Fruit fly (Drosophila melanogaster) Kc167 (cell line): Measurements from ENCODE around the gene CG14694.

Experiments used
- Myc ChIP-seq: fragments of >200 bp; optimal IDR thresholded peaks from 2 replicates; lab custom pipeline; 2017; ENCODE audit warnings: missing external identifiers
- Sin3A ChIP-seq: fragments of >200 bp; optimal IDR thresholded peaks from 2 replicates; lab custom pipeline; 2018; ENCODE audit warnings: missing external identifiers
- h ChIP-seq: fragments of >200 bp; optimal IDR thresholded peaks from 3 replicates; lab custom pipeline; 2018; ENCODE audit warnings: missing external identifiers
- insv ChIP-seq: fragments of >200 bp; optimal IDR thresholded peaks from 3 replicates; lab custom pipeline; 2018; ENCODE audit warnings: missing external identifiers
- psq ChIP-seq: fragments of >200 bp; optimal IDR thresholded peaks from 2 replicates; lab custom pipeline; 2017; ENCODE audit warnings: missing external identifiers
- ttk ChIP-seq: sonication (Bioruptor generic); optimal IDR thresholded peaks from 2 replicates; lab custom pipeline; 2017; ENCODE audit warnings: missing external identifiers

The CG14694 gene

DNA sequence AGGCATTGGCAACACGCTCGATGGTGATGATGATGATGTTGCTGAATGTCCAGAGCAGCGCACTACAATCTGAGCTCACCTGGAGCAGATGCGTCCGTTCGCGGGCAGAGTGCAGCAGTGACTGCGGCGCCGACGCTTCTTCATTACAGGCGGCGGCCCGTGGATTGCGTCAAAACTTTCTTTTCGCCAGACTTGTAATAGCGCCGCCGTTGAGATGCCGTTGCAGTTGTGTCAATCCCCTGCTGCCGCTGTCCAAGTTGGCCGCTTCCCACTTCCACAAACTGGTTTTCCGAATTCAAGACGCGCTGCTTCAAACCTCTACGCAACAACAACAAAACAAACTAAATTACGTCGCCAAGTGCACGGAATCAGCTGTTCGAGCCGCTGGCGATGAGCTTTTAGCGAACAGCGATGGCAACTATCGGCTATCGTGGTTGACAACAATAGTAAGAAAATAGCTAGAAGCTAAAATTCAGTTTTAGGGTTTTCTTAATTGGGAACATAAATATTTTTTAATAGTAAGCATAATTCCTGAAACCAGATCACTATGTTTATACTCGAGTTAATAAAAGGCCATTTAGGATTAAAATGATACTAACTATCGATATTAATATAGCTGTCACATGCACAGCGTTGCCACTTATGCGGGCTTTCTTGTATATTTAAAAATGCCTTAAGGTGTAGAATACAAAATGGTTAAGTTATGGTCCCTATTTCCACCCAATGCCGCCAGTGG, 22.4 kb upstream of the CG14694 start, which contains the start of gene Tpc1:
Tpc1 (minus strand) TSS at position 365 of the 736 bp plus-strand sequence.
- TF ChIP-seq h (lab: Kevin White, UChicago) (no peak), psq (lab: Kevin White, UChicago) (no peak), ttk (lab: Kevin White, UChicago) (no peak), insv (lab: Kevin White, UChicago) (no peak), Sin3A (lab: Kevin White, UChicago) (no peak), Myc (lab: Kevin White, UChicago) (no peak)

DNA sequence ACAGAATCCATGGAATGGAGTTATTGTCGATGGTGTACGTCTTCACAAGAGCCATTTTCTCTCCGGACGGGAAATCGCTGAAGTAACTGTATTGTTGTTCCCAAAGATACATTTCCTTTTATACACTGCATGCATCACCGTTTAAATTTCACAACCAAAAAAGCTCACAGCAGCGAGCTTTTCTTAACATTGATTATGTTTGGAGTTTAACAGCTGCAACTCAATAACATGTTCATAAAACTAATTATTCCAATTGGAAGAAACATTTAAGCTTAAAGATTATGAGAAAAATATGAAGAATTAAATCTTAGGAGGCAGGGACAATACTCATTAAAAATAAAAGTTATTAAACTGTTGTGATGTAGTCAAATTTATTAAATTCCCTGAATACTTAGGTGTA, 19.6 kb upstream of the CG14694 start, which contains the start of gene CG14695:
CG14695 (minus strand) TSS at position 101 of the 400 bp plus-strand sequence.
- TF ChIP-seq Myc (lab: Kevin White, UChicago) (no peak), ttk (lab: Kevin White, UChicago) (no peak), h (lab: Kevin White, UChicago) (no peak), Sin3A (lab: Kevin White, UChicago) (no peak), insv (lab: Kevin White, UChicago) (no peak), psq (lab: Kevin White, UChicago) (no peak)

DNA sequence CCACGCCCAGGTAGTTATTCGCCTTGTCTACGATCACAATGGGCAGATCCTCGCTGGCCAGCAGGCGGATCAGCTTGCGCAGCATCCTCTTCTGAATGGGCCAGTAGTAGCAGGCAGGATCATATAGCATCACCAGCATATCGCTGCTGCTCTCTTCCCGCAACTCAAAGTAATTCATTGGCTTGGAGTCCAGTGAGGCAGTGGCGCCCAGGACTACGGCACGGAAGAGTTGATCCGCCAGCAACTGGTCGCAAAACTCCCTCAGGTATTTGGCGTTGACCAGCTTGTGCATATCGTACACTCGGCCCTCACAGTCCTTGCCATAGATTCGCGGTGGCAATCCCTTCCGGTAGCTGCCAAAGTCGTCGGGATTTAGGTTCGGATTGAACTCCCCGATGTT, 19.0 kb upstream of the CG14694 start:
- TF ChIP-seq Myc (lab: Kevin White, UChicago) (no peak), psq (lab: Kevin White, UChicago) (no peak), insv (lab: Kevin White, UChicago) (no peak), Sin3A (lab: Kevin White, UChicago) (no peak), ttk (lab: Kevin White, UChicago) (no peak), h (lab: Kevin White, UChicago) (no peak)

DNA sequence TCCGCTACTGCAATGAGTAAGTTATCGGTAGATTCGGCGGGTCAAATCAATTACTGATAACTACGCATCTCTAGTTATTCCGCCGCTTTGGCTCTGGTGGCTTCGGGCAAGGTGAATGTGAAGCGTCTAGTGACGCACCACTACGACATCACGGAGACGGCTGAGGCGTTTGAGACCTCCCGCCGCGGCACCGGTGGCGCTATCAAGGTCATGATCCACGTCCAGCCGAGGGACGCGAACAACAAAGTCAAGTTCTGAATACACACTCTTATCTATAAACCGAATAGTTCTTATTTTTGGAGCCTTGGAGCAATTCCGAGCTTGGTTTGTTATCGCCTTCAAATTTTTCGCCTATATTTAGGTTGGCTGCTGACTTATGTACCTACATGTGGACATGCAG, 18.2 kb upstream of the CG14694 start:
- TF ChIP-seq psq (lab: Kevin White, UChicago), result no peak
- no peak for TF ChIP-seq ttk (lab: Kevin White, UChicago)
- no peak for TF ChIP-seq Myc (lab: Kevin White, UChicago)
- no peak for TF ChIP-seq insv (lab: Kevin White, UChicago)
- no peak for TF ChIP-seq h (lab: Kevin White, UChicago)
- no peak for TF ChIP-seq Sin3A (lab: Kevin White, UChicago)

DNA sequence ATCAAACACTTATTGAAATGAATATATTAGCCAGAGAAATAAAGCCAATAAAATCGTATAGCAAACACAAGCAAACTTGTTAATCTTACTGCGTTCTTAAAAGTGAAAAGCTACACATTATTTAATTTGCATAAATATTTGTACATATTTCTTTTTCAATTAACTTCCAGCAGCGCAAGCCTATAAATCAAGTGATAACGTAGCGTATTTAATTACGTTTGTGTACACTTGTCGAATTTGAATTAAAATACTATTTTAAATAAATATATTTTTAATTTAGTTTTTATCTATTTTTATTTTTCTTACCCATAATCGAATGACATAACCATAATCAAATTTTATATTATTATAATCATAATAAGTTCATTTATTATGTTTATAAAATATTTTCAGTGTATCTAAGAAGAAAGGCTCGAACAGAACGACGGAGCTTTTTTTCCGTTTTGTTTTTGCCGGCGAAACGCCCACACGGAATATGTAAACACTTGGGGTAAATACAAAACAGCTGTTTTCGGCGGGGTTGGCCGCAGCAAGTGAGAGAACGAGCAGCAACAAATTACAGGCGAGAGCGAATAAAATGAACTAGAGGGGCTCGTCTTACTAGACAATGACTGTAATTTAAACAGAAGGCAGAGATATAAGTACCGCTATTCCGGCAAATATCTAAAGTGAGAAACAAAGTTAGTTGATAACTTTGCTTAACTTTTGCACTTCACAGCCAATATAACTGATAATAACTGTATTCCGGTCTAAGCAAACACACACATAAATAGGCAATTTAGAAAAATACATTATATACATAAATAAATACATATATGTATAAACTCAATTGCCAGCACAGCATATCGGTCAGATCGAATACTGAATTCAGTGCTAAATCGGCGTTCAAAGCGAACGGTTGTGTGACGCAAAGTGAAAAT, 16.2 kb upstream of the CG14694 start, which contains the start of gene Sodh2:
Sodh2 (plus strand) TSS at position 870 of the 920 bp plus-strand sequence.
- TF ChIP-seq psq (lab: Kevin White, UChicago) (no peak), h (lab: Kevin White, UChicago) (no peak), insv (lab: Kevin White, UChicago) (no peak), Myc (lab: Kevin White, UChicago) (no peak), Sin3A (lab: Kevin White, UChicago) (no peak), ttk (lab: Kevin White, UChicago) (no peak)

DNA sequence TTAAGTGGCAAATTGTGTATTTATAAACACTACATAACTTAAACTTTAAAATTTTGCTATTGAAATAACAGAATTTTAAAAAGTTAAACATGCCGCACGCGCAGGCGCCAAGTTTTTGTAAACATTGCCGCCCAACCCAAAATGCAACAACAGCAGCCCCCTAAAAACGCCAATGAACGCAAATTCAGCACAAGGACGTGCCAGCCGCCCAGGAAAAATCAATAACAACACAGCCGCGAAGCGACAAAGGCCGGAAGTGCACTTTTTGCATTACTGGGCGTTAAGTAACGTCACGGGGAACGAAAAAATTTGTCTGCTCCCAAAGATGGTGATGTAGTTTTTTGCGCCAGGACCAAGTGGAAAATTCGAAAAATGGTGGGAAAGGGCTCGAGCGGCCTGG, 13.2 kb upstream of the CG14694 start, which contains the start of gene CG4596:
CG4596 (plus strand) TSS at position 219 of the 400 bp plus-strand sequence.
- TF ChIP-seq Sin3A (lab: Kevin White, UChicago) (no peak), insv (lab: Kevin White, UChicago) (no peak), h (lab: Kevin White, UChicago) (no peak), Myc (lab: Kevin White, UChicago) (no peak), ttk (lab: Kevin White, UChicago) (no peak), psq (lab: Kevin White, UChicago) (no peak)

DNA sequence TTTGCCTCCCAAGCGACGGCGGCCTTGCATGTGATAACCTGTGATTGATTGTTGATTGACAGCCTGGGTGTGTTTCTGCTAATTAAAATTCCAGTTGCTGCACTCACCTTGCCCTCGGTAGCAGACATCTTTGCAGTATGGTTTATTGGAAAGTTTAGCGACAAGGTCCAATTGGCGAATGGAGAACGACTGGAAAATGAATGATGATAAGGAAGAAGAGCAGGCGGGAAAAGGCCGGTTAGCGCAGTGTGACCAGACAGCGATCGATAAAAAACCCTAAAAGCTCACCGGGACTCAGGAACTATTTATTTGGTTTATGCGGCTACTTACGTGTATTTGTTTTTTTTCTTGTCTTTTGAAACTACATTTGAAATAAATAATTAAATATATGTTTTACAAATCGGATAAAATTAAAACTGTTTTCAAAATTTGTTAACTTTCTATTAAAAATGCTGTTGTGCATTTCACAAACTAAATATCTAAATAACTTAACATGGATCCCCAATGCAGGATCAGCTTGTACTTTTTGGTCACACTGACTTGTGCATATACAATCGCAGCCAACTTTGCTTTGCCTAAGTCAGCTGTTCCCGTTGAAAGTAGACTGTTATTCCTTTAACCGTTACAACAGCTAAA, 12.7 kb upstream of the CG14694 start, which contains the start of gene Fdh:
Fdh (minus strand) TSS at position 234 of the 636 bp plus-strand sequence.
- TF ChIP-seq insv (lab: Kevin White, UChicago), result no peak
- TF ChIP-seq ttk (lab: Kevin White, UChicago), result no peak
- no peak for TF ChIP-seq Sin3A (lab: Kevin White, UChicago)
- TF ChIP-seq psq (lab: Kevin White, UChicago), result no peak
- TF ChIP-seq h (lab: Kevin White, UChicago), result no peak
- TF ChIP-seq Myc (lab: Kevin White, UChicago), result no peak

DNA sequence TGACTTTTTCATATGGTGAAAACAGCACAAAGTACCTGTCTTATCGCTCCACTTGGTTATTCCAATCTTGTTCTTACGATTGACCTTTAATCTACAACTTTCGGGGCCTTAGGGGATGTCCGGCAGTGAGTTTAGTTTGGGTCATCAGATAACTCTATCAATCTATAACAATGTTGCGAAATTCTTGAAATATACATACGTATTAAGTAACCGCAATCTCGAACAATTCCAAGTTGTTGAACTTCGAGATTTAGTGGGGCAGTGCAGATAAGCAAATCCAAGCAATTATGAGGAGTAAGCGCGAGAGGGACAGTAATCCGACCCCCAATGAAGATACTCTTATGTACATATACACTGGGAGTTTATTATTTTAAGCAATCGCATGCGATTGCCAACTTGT, 10.9 kb upstream of the CG14694 start:
- no peak for TF ChIP-seq insv (lab: Kevin White, UChicago)
- no peak for TF ChIP-seq Sin3A (lab: Kevin White, UChicago)
- no peak for TF ChIP-seq ttk (lab: Kevin White, UChicago)
- TF ChIP-seq psq (lab: Kevin White, UChicago), result no peak
- no peak for TF ChIP-seq h (lab: Kevin White, UChicago)
- no peak for TF ChIP-seq Myc (lab: Kevin White, UChicago)

DNA sequence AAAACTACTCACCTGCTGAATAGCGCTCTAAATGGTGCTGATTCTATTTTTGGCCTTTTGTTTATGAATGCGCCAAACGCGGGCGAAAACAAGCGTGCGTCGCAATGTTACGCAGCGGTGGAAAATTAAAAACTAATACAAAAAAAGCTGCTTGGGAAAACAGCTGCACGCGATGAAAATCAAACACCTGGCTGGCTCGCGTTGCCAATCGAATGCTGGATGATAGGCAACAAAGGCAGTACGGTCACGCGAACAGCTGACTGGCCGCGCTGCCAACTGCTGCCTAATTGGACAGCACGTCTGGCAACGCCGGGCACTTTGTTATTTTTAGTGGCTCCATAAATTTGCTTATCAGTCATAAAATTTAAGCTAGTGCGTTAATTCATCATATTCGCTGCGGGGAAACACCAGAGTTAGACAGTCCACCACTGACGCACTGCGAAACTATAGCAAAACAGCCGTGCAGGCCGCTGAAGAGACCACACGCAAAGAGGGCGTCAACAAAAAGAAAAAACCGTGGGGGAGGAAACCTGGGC, 8.9 kb upstream of the CG14694 start, which contains the start of the genes SelR and Tsp86D:
SelR (minus strand) TSS at position 216 of the 536 bp plus-strand sequence.
Tsp86D (plus strand) TSS at position 282 of the 536 bp plus-strand sequence.
- TF ChIP-seq h (lab: Kevin White, UChicago) (no peak), insv (lab: Kevin White, UChicago) (no peak), ttk (lab: Kevin White, UChicago) (no peak), Sin3A (lab: Kevin White, UChicago) (no peak), psq (lab: Kevin White, UChicago) (no peak)

DNA sequence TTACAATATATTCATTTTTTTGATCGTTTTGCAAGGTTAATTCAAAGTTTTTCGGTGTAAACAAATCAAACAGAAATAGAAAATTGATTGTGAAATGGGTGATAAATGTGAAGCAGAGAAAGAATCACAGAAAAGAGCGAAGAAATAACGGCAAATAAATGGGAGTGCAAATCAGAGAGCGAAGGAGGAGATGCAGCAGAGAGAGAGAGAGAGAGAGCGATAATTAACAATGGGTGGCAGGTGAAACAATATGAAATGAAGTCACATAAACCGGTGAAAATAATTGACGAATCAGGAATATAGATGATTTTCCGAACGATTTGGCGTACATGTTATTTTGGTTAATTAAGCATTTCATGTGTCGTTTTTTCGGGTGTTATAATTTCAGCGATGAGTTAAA, 4.3 kb upstream of the CG14694 start:
- TF ChIP-seq h (lab: Kevin White, UChicago) (no peak), insv (lab: Kevin White, UChicago) (no peak), Sin3A (lab: Kevin White, UChicago) (no peak), Myc (lab: Kevin White, UChicago) (no peak), ttk (lab: Kevin White, UChicago) (no peak), psq (lab: Kevin White, UChicago) (no peak)
